Fruit fly (Drosophila melanogaster): ENCODE measurements around the gene Spase22-23.

Spase22-23 gene

dm6 chr3R:24226744-24227143 lies 3.1 kb downstream of the Spase22-23 start, which contains the start of the genes Spps and CG13609 (continued):
- TF ChIP-seq gem (tag; optimal IDR thresholded peaks at IDR 0.05) (no peak), CG17802 (tag; optimal IDR thresholded peaks at IDR 0.05) (no peak), bowl (GFP tag; IDR thresholded peaks at IDR 0.05) (no peak), CG4820 (GFP tag; optimal IDR thresholded peaks at IDR 0.05) (no peak), Usf (GFP tag; optimal IDR thresholded peaks at IDR 0.05) (no peak), peb (GFP tag; IDR thresholded peaks at IDR 0.05) (no peak), jumu (GFP tag; optimal IDR thresholded peaks at IDR 0.05) (no peak), Doc3 (GFP tag; IDR thresholded peaks at IDR 0.05; ENCODE audit: partially characterized antibody) (peak; percentile 83), pfk (GFP tag; optimal IDR thresholded peaks at IDR 0.05) (no peak), CG17912 (GFP tag; optimal IDR thresholded peaks at IDR 0.05) (peak; percentile 25), Ravus (GFP tag; IDR thresholded peaks at IDR 0.05) (no peak), CG10431 (GFP tag; optimal IDR thresholded peaks at IDR 0.05) (peak; percentile 46), Dp (GFP tag; optimal IDR thresholded peaks at IDR 0.05) (peak; percentile 66), CG7372 (GFP tag; IDR thresholded peaks at IDR 0.05) (no peak), ara (GFP tag; IDR thresholded peaks at IDR 0.05) (no peak), CG1647 (GFP tag; optimal IDR thresholded peaks at IDR 0.05) (no peak), stwl (tag; optimal IDR thresholded peaks at IDR 0.05) (peak; percentile 88), al (GFP tag; IDR thresholded peaks at IDR 0.05) (no peak), sug (tag; optimal IDR thresholded peaks at IDR 0.05) (peak; percentile 25), Sin3A (optimal IDR thresholded peaks at IDR 0.05) (peak; percentile 65), ci (GFP tag; IDR thresholded peaks at IDR 0.05) (no peak), CG8478 (optimal IDR thresholded peaks at IDR 0.05) (no peak), CG33213 (GFP tag; optimal IDR thresholded peaks at IDR 0.05) (no peak), CG10565 (GFP tag; optimal IDR thresholded peaks at IDR 0.05) (no peak), bcd (GFP tag; optimal IDR thresholded peaks at IDR 0.05) (no peak), pzg (GFP tag; optimal IDR thresholded peaks at IDR 0.05) (peak; percentile 80), CG17361 (GFP tag; IDR thresholded peaks at IDR 0.05) (no peak), Bdp1 (GFP tag; optimal IDR thresholded peaks at IDR 0.05) (no peak), dm (GFP tag; optimal IDR thresholded peaks at IDR 0.05) (peak; percentile 14), CG5180 (GFP tag; optimal IDR thresholded peaks at IDR 0.05) (no peak), HLHmδ (GFP tag; optimal IDR thresholded peaks at IDR 0.05) (peak; percentile 2), nom (GFP tag; optimal IDR thresholded peaks at IDR 0.05) (peak; percentile 10), CG14050 (GFP tag; IDR thresholded peaks at IDR 0.05) (no peak), rib (GFP tag; IDR thresholded peaks at IDR 0.05) (no peak), CG9797 (GFP tag; optimal IDR thresholded peaks at IDR 0.05) (peak; percentile 43), ttk (GFP tag; IDR thresholded peaks at IDR 0.05) (no peak), Ptx1 (GFP tag; IDR thresholded peaks at IDR 0.05) (no peak), CG16779 (GFP tag; IDR thresholded peaks at IDR 0.05) (no peak), CG6765 (GFP tag; optimal IDR thresholded peaks at IDR 0.05) (no peak), CG4730 (GFP tag; IDR thresholded peaks at IDR 0.05) (no peak), CG12219 (GFP tag; optimal IDR thresholded peaks at IDR 0.05) (no peak), ato (GFP tag; IDR thresholded peaks at IDR 0.05; ENCODE audit: partially characterized antibody) (peak; percentile 99), Ets97D (GFP tag; optimal IDR thresholded peaks at IDR 0.05) (peak; percentile 93), corto (GFP tag; optimal IDR thresholded peaks at IDR 0.05) (no peak), CHES-1-like (GFP tag; optimal IDR thresholded peaks at IDR 0.05) (peak; percentile 86), prd (optimal IDR thresholded peaks at IDR 0.05) (no peak), prd (GFP tag; IDR thresholded peaks at IDR 0.05) (no peak), CG12769 (tag; optimal IDR thresholded peaks at IDR 0.05) (no peak), disco-r (GFP tag; optimal IDR thresholded peaks at IDR 0.05) (no peak), CG6791 (GFP tag; IDR thresholded peaks at IDR 0.05; ENCODE audit: partially characterized antibody) (peak; percentile 95), CG10147 (GFP tag; optimal IDR thresholded peaks at IDR 0.05) (no peak), zf30C (GFP tag; optimal IDR thresholded peaks at IDR 0.05) (peak; percentile 7), dysf (GFP tag; IDR thresholded peaks at IDR 0.05) (no peak)
